Worm (Caenorhabditis elegans) whole organism, mixed stage, embryonic: ENCODE data around the gene srg-62.

Source experiments
- drap-1 ChIP-seq: fragments of 200-800 bp; sonication (Bioruptor generic); optimal IDR thresholded peaks from 3 replicates; lab custom pipeline; 2018; ENCODE audit warnings: mild to moderate bottlenecking, missing genetic modification characterization, missing compliant biosample characterization
- elt-3 ChIP-seq: fragments of 150-350 bp; optimal IDR thresholded peaks from 2 replicates; lab custom pipeline; 2014; ENCODE audit warnings: missing biosample characterization, missing genetic modification characterization
- lin-13 ChIP-seq: fragments of 150-350 bp; optimal IDR thresholded peaks from 2 replicates; lab custom pipeline; 2014; ENCODE audit warnings: missing biosample characterization, missing genetic modification characterization
- mab-5 ChIP-seq: fragments of 150-350 bp; optimal IDR thresholded peaks from 2 replicates; lab custom pipeline; 2014; ENCODE audit warnings: missing biosample characterization, missing genetic modification characterization
- nhr-12 ChIP-seq: fragments of 150-350 bp; optimal IDR thresholded peaks from 2 replicates; lab custom pipeline; 2014; ENCODE audit warnings: missing biosample characterization, missing genetic modification characterization
- nhr-237 ChIP-seq: fragments of 150-350 bp; optimal IDR thresholded peaks from 2 replicates; lab custom pipeline; 2014; ENCODE audit warnings: missing biosample characterization, missing genetic modification characterization
- nhr-28 ChIP-seq: fragments of 150-350 bp; optimal IDR thresholded peaks from 2 replicates; lab custom pipeline; 2014; ENCODE audit warnings: missing biosample characterization, missing genetic modification characterization
- nhr-76 ChIP-seq: sonication (generic microtip); optimal IDR thresholded peaks from 2 replicates; lab custom pipeline; 2017; ENCODE audit warnings: missing biosample characterization, missing genetic modification characterization
- pha-4 ChIP-seq: fragments of 150-350 bp; optimal IDR thresholded peaks from 2 replicates; lab custom pipeline; 2018; ENCODE audit warnings: missing biosample characterization, missing genetic modification reagents, missing genetic modification characterization
- snpc-4 ChIP-seq: fragments of 150-350 bp; optimal IDR thresholded peaks from 2 replicates; lab custom pipeline; 2014; ENCODE audit warnings: missing biosample characterization, missing genetic modification characterization
- unc-120 ChIP-seq: sonication (generic microtip); optimal IDR thresholded peaks from 2 replicates; lab custom pipeline; 2017; ENCODE audit warnings: missing genetic modification characterization, missing compliant biosample characterization; ENCODE audit not compliant: poor library complexity, severe bottlenecking
- unc-39 ChIP-seq: fragments of 150-350 bp; optimal IDR thresholded peaks from 2 replicates; lab custom pipeline; 2014; ENCODE audit warnings: missing biosample characterization, missing genetic modification characterization

DNA sequence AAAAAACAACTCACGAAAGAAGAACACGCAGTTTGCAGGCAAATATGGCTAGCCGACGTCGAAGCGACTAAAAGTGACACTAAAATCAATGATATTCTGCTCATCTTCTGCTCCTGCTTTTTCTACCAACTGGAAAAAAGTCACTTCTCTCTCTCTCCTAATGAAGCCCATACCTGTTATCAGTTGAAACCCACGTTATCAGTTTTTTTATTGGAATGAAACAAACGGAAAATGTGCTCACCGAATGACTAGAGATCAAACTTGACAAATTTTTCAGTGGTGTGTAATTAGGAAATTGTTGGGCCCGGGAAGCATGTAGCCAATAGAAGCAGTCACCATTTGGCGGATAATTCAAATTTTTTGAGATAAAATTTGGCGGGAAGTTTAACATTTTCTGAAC is 30.8 kb downstream of the srg-62 start, which contains the start of gene C24B9.3:
- TF ChIP-seq pha-4 (tag; lab: Kevin White, UChicago) (no peak), nhr-76 (tag; lab: Kevin White, UChicago) (no peak), nhr-12 (tag; lab: Kevin White, UChicago) (no peak), lin-13 (tag; lab: Kevin White, UChicago) (no peak), mab-5 (no peak), drap-1 (no peak), nhr-237 (tag; lab: Kevin White, UChicago) (no peak), elt-3 (no peak), unc-39 (tag; lab: Kevin White, UChicago) (no peak), nhr-28 (tag; lab: Kevin White, UChicago) (no peak), snpc-4 (tag; lab: Kevin White, UChicago) (no peak), unc-120 (no peak)
